Worm (Caenorhabditis elegans) whole organism, L4 larva: ENCODE data around the gene hch-1.

Experiments used
- ZK546.5 ChIP-seq, 2 experiments: sonication (generic microtip); optimal IDR thresholded peaks; 2 replicates each; lab custom pipeline; 2017; ENCODE audit warnings: missing biosample characterization in 2 of 2, missing genetic modification characterization in 2 of 2
- arid-1 ChIP-seq: fragments of 200-800 bp; sonication (Bioruptor generic); conservative IDR thresholded peaks from 2 replicates; pipeline ENCODE4 v1.3.6; 2022; ENCODE audit warnings: missing genetic modification reagents, missing genetic modification characterization, missing compliant biosample characterization
- lin-39 ChIP-seq: fragments of 150-350 bp; optimal IDR thresholded peaks from 2 replicates; lab custom pipeline; 2014; ENCODE audit warnings: missing biosample characterization, missing genetic modification reagents, missing genetic modification characterization
- madf-5 ChIP-seq, 2 experiments: fragments of 200-800 bp; sonication (Bioruptor generic); IDR thresholded peaks; 2 replicates each; pipeline ENCODE4 v1.3.6; 2022; ENCODE audit warnings: missing compliant biosample characterization in 2 of 2, missing genetic modification characterization in 2 of 2
- nhr-237 ChIP-seq: sonication (generic microtip); optimal IDR thresholded peaks from 2 replicates; lab custom pipeline; 2017; ENCODE audit warnings: missing biosample characterization, missing genetic modification characterization
- nhr-28 ChIP-seq: fragments of 150-350 bp; optimal IDR thresholded peaks from 2 replicates; lab custom pipeline; 2014; ENCODE audit warnings: missing biosample characterization, missing genetic modification characterization
- nhr-76 ChIP-seq: fragments of 150-350 bp; optimal IDR thresholded peaks from 2 replicates; lab custom pipeline; 2014; ENCODE audit warnings: missing biosample characterization, missing genetic modification characterization
- pqm-1 ChIP-seq: sonication (generic microtip); optimal IDR thresholded peaks from 2 replicates; lab custom pipeline; 2017; ENCODE audit warnings: missing biosample characterization, missing genetic modification characterization
- tra-1 ChIP-seq: fragments of 200-800 bp; sonication (Bioruptor generic); IDR thresholded peaks from 2 replicates; pipeline ENCODE4 v1.3.6; 2022; ENCODE audit warnings: missing genetic modification reagents, missing genetic modification characterization, missing compliant biosample characterization

DNA sequence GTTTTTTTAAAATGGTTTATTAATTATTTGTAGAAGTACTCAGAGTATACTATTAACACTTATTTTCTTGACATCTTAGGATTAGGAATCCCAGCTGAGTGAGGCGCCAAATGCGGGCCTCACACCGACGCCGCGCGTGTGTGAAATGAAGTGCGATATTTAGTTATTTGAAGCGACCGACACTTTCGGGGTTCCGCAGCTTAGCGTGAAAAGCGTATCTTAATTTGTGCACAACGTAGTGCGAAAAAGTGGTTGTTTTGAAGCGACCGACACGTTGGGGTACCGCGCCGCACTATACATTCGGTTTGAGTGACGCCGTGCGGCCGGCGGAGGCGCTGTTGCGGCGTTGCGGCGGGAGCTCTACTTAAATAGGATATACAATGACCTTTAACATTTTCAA is 5.2 kb upstream of the hch-1 start:
- TF ChIP-seq lin-39 (tag; lab: Kevin White, UChicago) (no peak), ZK546.5 (tag; optimal IDR thresholded peaks at IDR 0.05; lab: Kevin White, UChicago) (no peak), tra-1 (GFP tag; lab: Robert Waterston, UW) (no peak), madf-5 (GFP tag; IDR thresholded peaks at IDR 0.05; lab: Robert Waterston, UW) (no peak), arid-1 (no peak), nhr-28 (tag; lab: Kevin White, UChicago) (no peak), pqm-1 (no peak), nhr-76 (tag; lab: Kevin White, UChicago) (no peak), nhr-237 (tag; lab: Kevin White, UChicago) (no peak)
